Worm (Caenorhabditis elegans): Measurements from ENCODE around the gene gldi-2.
"Not testable (repeated sequence)": the region's sequence is repeated elsewhere in the genome, so short reads cannot be mapped to it uniquely, and the experiment has no call there.

DNA sequence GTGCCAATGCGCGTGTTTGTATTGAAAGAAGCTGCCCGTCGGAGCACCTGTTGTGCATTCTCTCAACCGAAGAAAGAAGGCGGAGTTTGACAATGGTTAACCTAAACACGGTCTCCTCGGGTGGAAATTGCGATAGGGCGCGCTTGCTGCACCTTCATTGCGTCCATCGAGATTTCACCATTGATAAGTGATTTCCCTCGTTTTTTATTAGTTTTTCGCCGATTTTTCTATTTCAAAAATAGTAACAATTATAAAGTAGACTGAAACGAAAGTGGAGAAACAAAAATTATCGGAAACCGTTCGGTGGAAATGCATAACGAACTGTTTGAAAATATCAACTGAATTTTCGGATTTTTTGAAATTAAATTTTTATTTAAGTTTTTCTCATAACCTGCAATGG, 8.2 kb upstream of the gldi-2 start, which contains the start of gene agr-1:
- not testable (repeated sequence) for TF ChIP-seq ZK546.5, ceh-16 (tag; optimal IDR thresholded peaks at IDR 0.05)

Measured in whole organism, L3 larva.